Fruit fly (Drosophila melanogaster) whole organism, prepupa: Measurements from ENCODE around the gene drl.
A peak's percentile ranks its signal among the peaks of the same experiment; 100 is the strongest.

Experiments
- Blimp-1 ChIP-seq: fragments of 200-800 bp; sonication (Bioruptor generic); optimal IDR thresholded peaks from 3 replicates; lab custom pipeline; 2017; ENCODE audit warnings: missing biosample characterization, missing genetic modification characterization, mild to moderate bottlenecking, moderate library complexity, missing genetic modification reagents
- CG10631 ChIP-seq: fragments of 200-800 bp; sonication (Bioruptor generic); optimal IDR thresholded peaks from 2 replicates; lab custom pipeline; 2016; ENCODE audit warnings: missing biosample characterization, missing genetic modification characterization
- CG10669 ChIP-seq: fragments of 200-800 bp; sonication (Bioruptor generic); optimal IDR thresholded peaks from 3 replicates; lab custom pipeline; 2018; ENCODE audit warnings: missing biosample characterization, mild to moderate bottlenecking, missing genetic modification characterization, moderate library complexity
- CG11902 ChIP-seq: fragments of 200-800 bp; sonication (Bioruptor generic); optimal IDR thresholded peaks from 3 replicates; lab custom pipeline; 2016; ENCODE audit warnings: missing biosample characterization, missing genetic modification characterization
- CG16779 ChIP-seq: fragments of 200-800 bp; sonication (Bioruptor generic); optimal IDR thresholded peaks from 3 replicates; lab custom pipeline; 2017; ENCODE audit warnings: missing biosample characterization, mild to moderate bottlenecking, missing genetic modification characterization
- CG3032 ChIP-seq: fragments of 200-800 bp; optimal IDR thresholded peaks from 2 replicates; lab custom pipeline; 2019; ENCODE audit warnings: missing biosample characterization, mild to moderate bottlenecking, missing genetic modification characterization, moderate library complexity
- CG31627 ChIP-seq: fragments of 200-800 bp; sonication (Bioruptor generic); optimal IDR thresholded peaks from 3 replicates; lab custom pipeline; 2016; ENCODE audit warnings: missing biosample characterization, missing genetic modification characterization
- CG32006 ChIP-seq: fragments of 200-800 bp; sonication (Bioruptor generic); optimal IDR thresholded peaks from 3 replicates; lab custom pipeline; 2017; ENCODE audit warnings: missing biosample characterization, mild to moderate bottlenecking, missing genetic modification characterization
- CG34406 ChIP-seq: fragments of 200-800 bp; sonication (Bioruptor generic); optimal IDR thresholded peaks from 3 replicates; lab custom pipeline; 2016; ENCODE audit warnings: missing biosample characterization, missing genetic modification characterization
- CG3919 ChIP-seq: fragments of 200-800 bp; sonication (Bioruptor generic); optimal IDR thresholded peaks from 3 replicates; lab custom pipeline; 2016; ENCODE audit warnings: missing biosample characterization, missing genetic modification characterization
- CG6163 ChIP-seq: fragments of 200-800 bp; sonication (Bioruptor generic); IDR thresholded peaks from 3 replicates; pipeline ENCODE4 v1.3.6; 2022; ENCODE audit warnings: missing biosample characterization, missing genetic modification characterization
- CG8119 ChIP-seq: fragments of 200-800 bp; sonication (Bioruptor generic); IDR thresholded peaks from 3 replicates; pipeline ENCODE4 v1.3.6; 2022; ENCODE audit warnings: missing biosample characterization, missing genetic modification characterization
- CG9139 ChIP-seq: fragments of 200-800 bp; sonication (Bioruptor generic); optimal IDR thresholded peaks from 3 replicates; lab custom pipeline; 2017; ENCODE audit warnings: missing biosample characterization, mild to moderate bottlenecking, missing genetic modification characterization
- Eip75B ChIP-seq: fragments of 200-800 bp; sonication (Bioruptor generic); optimal IDR thresholded peaks from 3 replicates; lab custom pipeline; 2016; ENCODE audit warnings: missing biosample characterization, missing genetic modification characterization
- Eip78C ChIP-seq: fragments of 200-800 bp; sonication (Bioruptor generic); peaks from one replicate; lab custom pipeline; 2016; ENCODE audit warnings: missing biosample characterization, missing genetic modification characterization
- Eip93F ChIP-seq: fragments of 200-800 bp; sonication (Bioruptor generic); optimal IDR thresholded peaks from 2 replicates; lab custom pipeline; 2016; ENCODE audit warnings: missing biosample characterization, mild to moderate bottlenecking, missing genetic modification characterization
- Ets96B ChIP-seq: fragments of 200-800 bp; optimal IDR thresholded peaks from 2 replicates; lab custom pipeline; 2019; ENCODE audit warnings: missing biosample characterization, mild to moderate bottlenecking, missing genetic modification characterization, moderate library complexity
- Hr39 ChIP-seq: fragments of 200-800 bp; sonication (Bioruptor generic); optimal IDR thresholded peaks from 2 replicates; lab custom pipeline; 2016; ENCODE audit warnings: missing biosample characterization, missing genetic modification characterization
- Hr4 ChIP-seq: fragments of 200-800 bp; sonication (Bioruptor generic); optimal IDR thresholded peaks from 3 replicates; lab custom pipeline; 2016; ENCODE audit warnings: missing biosample characterization, missing genetic modification characterization
- Lpt ChIP-seq: fragments of 200-800 bp; sonication (Bioruptor generic); optimal IDR thresholded peaks from 3 replicates; lab custom pipeline; 2016; ENCODE audit warnings: missing biosample characterization, missing genetic modification characterization
- Met ChIP-seq: fragments of 200-800 bp; sonication (Bioruptor generic); optimal IDR thresholded peaks from 3 replicates; lab custom pipeline; 2016; ENCODE audit warnings: missing biosample characterization, missing genetic modification characterization
- OdsH ChIP-seq: fragments of 200-800 bp; sonication (Bioruptor generic); optimal IDR thresholded peaks from 3 replicates; lab custom pipeline; 2016; ENCODE audit warnings: missing biosample characterization, missing genetic modification characterization
- Smox ChIP-seq: fragments of 200-800 bp; sonication (Bioruptor generic); optimal IDR thresholded peaks from 3 replicates; lab custom pipeline; 2016; ENCODE audit warnings: missing biosample characterization, missing genetic modification characterization
- Sox102F ChIP-seq: fragments of 200-800 bp; sonication (Bioruptor generic); optimal IDR thresholded peaks from 2 replicates; lab custom pipeline; 2016; ENCODE audit warnings: missing biosample characterization, mild to moderate bottlenecking, missing genetic modification characterization
- Sox14 ChIP-seq: fragments of 200-800 bp; sonication (Bioruptor generic); optimal IDR thresholded peaks from 3 replicates; lab custom pipeline; 2016; ENCODE audit warnings: missing biosample characterization, missing genetic modification characterization
- achi ChIP-seq: fragments of 200-800 bp; sonication (Bioruptor generic); optimal IDR thresholded peaks from 3 replicates; lab custom pipeline; 2016; ENCODE audit warnings: missing biosample characterization, missing genetic modification characterization
- acj6 ChIP-seq: fragments of 200-800 bp; sonication (Bioruptor generic); optimal IDR thresholded peaks from 3 replicates; lab custom pipeline; 2016; ENCODE audit warnings: missing biosample characterization, missing genetic modification characterization
- dac ChIP-seq: fragments of 200-800 bp; sonication (Bioruptor generic); optimal IDR thresholded peaks from 2 replicates; lab custom pipeline; 2017; ENCODE audit warnings: missing biosample characterization, mild to moderate bottlenecking, missing genetic modification characterization
- esn ChIP-seq: fragments of 200-800 bp; sonication (Bioruptor generic); optimal IDR thresholded peaks from 2 replicates; lab custom pipeline; 2016; ENCODE audit warnings: missing biosample characterization, mild to moderate bottlenecking, missing genetic modification characterization, moderate library complexity
- fd59A ChIP-seq: fragments of 200-800 bp; sonication (Bioruptor generic); optimal IDR thresholded peaks from 2 replicates; lab custom pipeline; 2017; ENCODE audit warnings: missing biosample characterization, mild to moderate bottlenecking, missing genetic modification characterization, missing genetic modification reagents
- fd85E ChIP-seq: fragments of 200-800 bp; sonication (Bioruptor generic); optimal IDR thresholded peaks from 3 replicates; lab custom pipeline; 2016; ENCODE audit warnings: missing biosample characterization, missing genetic modification characterization
- lz ChIP-seq: fragments of 200-800 bp; sonication (Bioruptor generic); optimal IDR thresholded peaks from 3 replicates; lab custom pipeline; 2016; ENCODE audit warnings: missing biosample characterization, missing genetic modification characterization
- pdm3 ChIP-seq: fragments of 200-800 bp; sonication (Bioruptor generic); optimal IDR thresholded peaks from 3 replicates; lab custom pipeline; 2016; ENCODE audit warnings: missing biosample characterization, missing genetic modification characterization
- spab ChIP-seq: fragments of 200-800 bp; sonication (Bioruptor generic); optimal IDR thresholded peaks from 2 replicates; lab custom pipeline; 2017; ENCODE audit warnings: missing biosample characterization, mild to moderate bottlenecking, missing genetic modification characterization, missing genetic modification reagents
- ss ChIP-seq, 2 experiments: fragments of 200-800 bp; sonication (Bioruptor generic); optimal IDR thresholded peaks; 2 replicates in 1 of 2; 3 replicates in 1 of 2; lab custom pipeline; 2017 to 2018; ENCODE audit warnings: mild to moderate bottlenecking in 2 of 2, missing biosample characterization in 2 of 2, missing genetic modification characterization in 2 of 2, moderate library complexity in 1 of 2
- svp ChIP-seq: fragments of 200-800 bp; sonication (Bioruptor generic); peaks from one replicate; lab custom pipeline; 2016; ENCODE audit warnings: missing biosample characterization, missing genetic modification characterization

The drl gene

DNA sequence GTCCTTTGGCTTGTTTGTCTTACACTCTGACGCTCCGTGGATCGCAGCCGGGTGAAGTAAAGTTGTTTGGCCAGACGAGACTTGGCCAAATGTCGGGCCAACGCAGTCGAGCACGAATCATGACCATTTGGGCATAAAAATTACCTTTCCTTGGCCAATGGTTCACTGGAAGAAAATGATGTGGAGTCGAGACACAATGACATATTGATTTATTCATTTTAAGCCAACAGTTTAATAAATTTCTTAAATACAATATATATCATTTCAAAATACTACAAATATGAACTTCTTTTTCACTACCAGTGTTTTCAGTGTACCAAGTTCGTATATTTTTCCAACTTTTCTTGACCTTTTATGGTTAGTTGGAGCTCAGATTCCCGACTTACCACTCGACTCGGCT lies 11.7 kb downstream of the drl start (continued):
- no peak for TF ChIP-seq fd85E (GFP tag; lab: Kevin White, UChicago)
- TF ChIP-seq CG10669 (GFP tag; lab: Kevin White, UChicago) = peak; percentile 49
- peak; percentile 41 for TF ChIP-seq CG34406 (GFP tag; lab: Kevin White, UChicago)
- TF ChIP-seq CG31627 = peak; percentile 46
- peak; percentile 72 for TF ChIP-seq achi (GFP tag; lab: Kevin White, UChicago)
- TF ChIP-seq Sox102F (GFP tag; lab: Kevin White, UChicago) = peak; percentile 74
- peak; percentile 77 for TF ChIP-seq Met (GFP tag; lab: Kevin White, UChicago)
- TF ChIP-seq Eip93F (GFP tag; lab: Kevin White, UChicago) = no peak
- peak; percentile 72 for TF ChIP-seq CG8119 (GFP tag; lab: Robert Waterston, UW)
- TF ChIP-seq Smox (GFP tag; lab: Kevin White, UChicago) = peak; percentile 68
- peak; percentile 73 for TF ChIP-seq esn (GFP tag; lab: Kevin White, UChicago)
- TF ChIP-seq fd59A (GFP tag; lab: Kevin White, UChicago) = peak; percentile 48
- TF ChIP-seq CG3919 (GFP tag; lab: Kevin White, UChicago) = peak; percentile 81
- peak; percentile 64 for TF ChIP-seq lz
- peak; percentile 69 for TF ChIP-seq OdsH (GFP tag; lab: Kevin White, UChicago)
- TF ChIP-seq Hr39 (GFP tag; lab: Kevin White, UChicago) = peak; percentile 59
- TF ChIP-seq Sox14 = peak; percentile 68
- no peak for TF ChIP-seq CG11902 (GFP tag; lab: Kevin White, UChicago)
- TF ChIP-seq Eip75B (GFP tag; lab: Kevin White, UChicago) = peak; percentile 54
- peak; percentile 13 for TF ChIP-seq Blimp-1 (GFP tag; lab: Kevin White, UChicago)
- peak; percentile 65 for TF ChIP-seq Ets96B (tag; lab: Kevin White, UChicago)
- no peak for TF ChIP-seq CG16779 (tag; lab: Kevin White, UChicago)

DNA sequence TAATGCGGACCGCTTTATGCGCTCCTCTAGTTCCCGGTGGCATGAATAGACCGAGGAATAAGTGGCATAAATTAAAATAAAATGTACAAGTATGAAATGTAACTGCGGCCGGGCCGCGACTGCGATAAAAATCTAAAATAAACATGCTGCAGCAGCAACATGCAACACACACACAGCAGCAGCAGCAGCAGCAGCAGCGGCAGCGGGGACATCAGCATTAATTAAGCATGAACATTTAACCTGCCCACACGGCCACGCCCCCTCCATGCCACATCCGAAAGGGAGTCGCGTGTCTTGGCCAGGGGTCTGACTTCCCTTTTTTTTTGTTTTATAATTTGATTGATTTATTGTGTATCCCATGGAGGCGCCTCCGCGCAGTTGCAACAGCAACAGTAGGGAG lies 14.4 kb downstream of the drl start:
- peak in 1 of 2 experiments; percentile 75 for TF ChIP-seq ss (GFP tag; optimal IDR thresholded peaks at IDR 0.05; lab: Kevin White, UChicago)
- TF ChIP-seq Blimp-1 (GFP tag; lab: Kevin White, UChicago) = no peak
- TF ChIP-seq, all 60 proteins: peak for 1

DNA sequence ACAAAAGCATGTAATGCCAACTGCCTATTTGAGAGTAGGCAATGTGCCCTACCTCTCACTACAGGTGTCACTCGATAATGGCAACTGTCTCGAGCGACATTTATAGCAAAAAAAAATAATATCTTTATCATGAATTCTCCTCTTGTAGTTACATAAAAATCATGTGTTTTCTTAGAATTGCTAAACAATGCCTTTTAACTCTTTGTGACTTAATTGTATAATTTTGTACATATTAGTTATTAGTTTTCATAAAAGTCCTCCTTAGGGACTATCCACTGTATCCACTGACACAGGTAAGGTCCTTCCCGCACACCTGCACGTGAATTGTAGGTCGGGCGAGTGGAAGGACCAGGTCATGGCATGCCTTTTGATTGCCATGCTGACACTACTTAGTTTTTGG lies 18.7 kb downstream of the drl start:
- no peak for TF ChIP-seq dac (GFP tag; lab: Kevin White, UChicago)
- TF ChIP-seq svp = peak; percentile 30
- peak; percentile 15 for TF ChIP-seq Eip78C (GFP tag; lab: Kevin White, UChicago)

DNA sequence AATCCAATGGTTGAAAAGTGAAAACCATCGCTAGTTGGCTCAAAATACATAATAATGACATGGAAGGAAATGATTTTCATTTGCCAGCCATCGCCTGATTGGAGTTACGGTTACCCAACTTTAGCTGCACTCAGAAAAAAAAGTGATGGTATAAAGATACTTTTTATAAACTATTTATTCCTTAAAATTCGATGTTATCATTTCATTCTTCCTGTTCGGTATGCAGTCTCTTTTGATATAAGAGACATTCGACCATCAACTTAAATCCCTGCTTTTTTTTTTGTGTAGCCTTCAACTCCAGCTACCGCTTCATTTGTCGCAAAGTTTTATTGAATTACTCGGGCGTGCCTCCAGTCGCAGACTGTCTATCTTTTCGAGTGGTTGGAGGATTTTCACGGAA lies 22.3 kb downstream of the drl start:
- peak; percentile 5 for TF ChIP-seq OdsH (GFP tag; lab: Kevin White, UChicago)
- no peak for TF ChIP-seq acj6 (GFP tag; lab: Kevin White, UChicago)
- TF ChIP-seq pdm3 = peak; percentile 9
- no peak for TF ChIP-seq achi (GFP tag; lab: Kevin White, UChicago)
- TF ChIP-seq Eip78C (GFP tag; lab: Kevin White, UChicago) = peak; percentile 27
- TF ChIP-seq Lpt (GFP tag; lab: Kevin White, UChicago) = no peak
- TF ChIP-seq CG6163 (GFP tag; lab: Robert Waterston, UW) = 0 out of 3 replicates have a peak, but pooled peaks have one; percentile 8
- TF ChIP-seq CG32006 (GFP tag; lab: Kevin White, UChicago) = peak; percentile 18
- no peak for TF ChIP-seq fd85E (GFP tag; lab: Kevin White, UChicago)
- no peak for TF ChIP-seq Blimp-1 (GFP tag; lab: Kevin White, UChicago)
- no peak for TF ChIP-seq fd59A (GFP tag; lab: Kevin White, UChicago)
- TF ChIP-seq CG3032 (tag; lab: Kevin White, UChicago) = no peak
- no peak for TF ChIP-seq spab (GFP tag; lab: Kevin White, UChicago)
- no peak for TF ChIP-seq CG3919 (GFP tag; lab: Kevin White, UChicago)
- TF ChIP-seq CG8119 (GFP tag; lab: Robert Waterston, UW) = 0 out of 3 replicates have a peak, but pooled peaks have one; percentile 30
- TF ChIP-seq Sox102F (GFP tag; lab: Kevin White, UChicago) = no peak
- TF ChIP-seq Hr4 = peak; percentile 25
- peak; percentile 0 for TF ChIP-seq CG10631
- TF ChIP-seq Hr39 (GFP tag; lab: Kevin White, UChicago) = peak; percentile 6
- peak; percentile 43 for TF ChIP-seq svp
- TF ChIP-seq CG9139 (GFP tag; lab: Kevin White, UChicago) = no peak
- no peak for TF ChIP-seq Eip75B (GFP tag; lab: Kevin White, UChicago)
